Worm (Caenorhabditis elegans): ENCODE data around the gene acl-7.

Gene acl-7

ce11 chrII:12826752-12827151 is 10.5 kb upstream of the acl-7 start, which contains the start of gene Y46G5A.38:
TSS of gene Y46G5A.38 (plus strand) at chrII:12827052.
- TF ChIP-seq nhr-28 (tag; optimal IDR thresholded peaks at IDR 0.05): no peak
- no peak for TF ChIP-seq nhr-67 (tag; optimal IDR thresholded peaks at IDR 0.05)
- no peak for TF ChIP-seq fkh-2 (tag; optimal IDR thresholded peaks at IDR 0.05)
- TF ChIP-seq nhr-23 (tag; optimal IDR thresholded peaks at IDR 0.05): no peak
- no peak for TF ChIP-seq tbx-2 (tag; optimal IDR thresholded peaks at IDR 0.05)
- no peak for TF ChIP-seq lsy-12 (tag; optimal IDR thresholded peaks at IDR 0.05)

- TF ChIP-seq nhr-43 (tag; optimal IDR thresholded peaks at IDR 0.05; ENCODE audit: poor library complexity, severe bottlenecking) (no peak), lin-15B (tag; optimal IDR thresholded peaks at IDR 0.05) (no peak), tbx-2 (tag; optimal IDR thresholded peaks at IDR 0.05) (no peak), ztf-4 (tag; optimal IDR thresholded peaks at IDR 0.05) (no peak), egl-27 (tag; optimal IDR thresholded peaks at IDR 0.05) (no peak), ceh-9 (tag; optimal IDR thresholded peaks at IDR 0.05) (no peak), elt-1 (tag; optimal IDR thresholded peaks at IDR 0.05) (no peak), nhr-77 (tag; optimal IDR thresholded peaks at IDR 0.05) (no peak), ceh-16 (tag; optimal IDR thresholded peaks at IDR 0.05) (no peak), nhr-67 (tag; optimal IDR thresholded peaks at IDR 0.05) (no peak), skn-1 (tag; optimal IDR thresholded peaks at IDR 0.05) (no peak), lsy-12 (tag; optimal IDR thresholded peaks at IDR 0.05) (no peak)
Observed at ce11 chrII:12824463-12824862, 8.2 kb upstream of the acl-7 start.

ce11 chrII:12823437-12823836 is 7.2 kb upstream of the acl-7 start, which contains the start of gene Y46G5A.36:
TSS of gene Y46G5A.36 (plus strand) at chrII:12823679.
- TF ChIP-seq fkh-10 (GFP tag; optimal IDR thresholded peaks at IDR 0.05) (no peak), nhr-11 (tag; optimal IDR thresholded peaks at IDR 0.05) (no peak), elt-2 (tag; optimal IDR thresholded peaks at IDR 0.05) (peak; percentile 90), pqm-1 (tag; optimal IDR thresholded peaks at IDR 0.05) (peak; percentile 79)

- TF ChIP-seq ztf-11 (tag; optimal IDR thresholded peaks at IDR 0.05) (no peak), ceh-28 (tag; optimal IDR thresholded peaks at IDR 0.05) (no peak), jun-1 (tag; optimal IDR thresholded peaks at IDR 0.05) (no peak), zag-1 (tag; optimal IDR thresholded peaks at IDR 0.05) (no peak), skn-1 (tag; optimal IDR thresholded peaks at IDR 0.05) (no peak), nhr-237 (tag; optimal IDR thresholded peaks at IDR 0.05) (no peak), nhr-28 (tag; optimal IDR thresholded peaks at IDR 0.05) (no peak), elt-1 (tag; optimal IDR thresholded peaks at IDR 0.05) (no peak), sea-2 (GFP tag; optimal IDR thresholded peaks at IDR 0.05) (no peak), nhr-43 (tag; optimal IDR thresholded peaks at IDR 0.05; ENCODE audit: poor library complexity, severe bottlenecking) (no peak), ceh-9 (tag; optimal IDR thresholded peaks at IDR 0.05) (no peak), hmg-11 (tag; optimal IDR thresholded peaks at IDR 0.05) (no peak), fos-1 (tag; optimal IDR thresholded peaks at IDR 0.05) (no peak), ceh-16 (tag; optimal IDR thresholded peaks at IDR 0.05) (no peak)
Observed at ce11 chrII:12819979-12820378, 3.7 kb upstream of the acl-7 start.

ce11 chrII:12818488-12818887 is 2.2 kb upstream of the acl-7 start, which contains the start of gene Y46G5A.22:
TSS of gene Y46G5A.22 (minus strand) at chrII:12818588.
- TF ChIP-seq egl-5 (tag; optimal IDR thresholded peaks at IDR 0.05): no peak
- TF ChIP-seq ztf-11 (tag; optimal IDR thresholded peaks at IDR 0.05): no peak
- TF ChIP-seq zag-1 (tag; optimal IDR thresholded peaks at IDR 0.05): no peak
- TF ChIP-seq unc-62 (GFP tag; optimal IDR thresholded peaks at IDR 0.05): no peak

- no peak for TF ChIP-seq nhr-43 (tag; optimal IDR thresholded peaks at IDR 0.05; ENCODE audit: poor library complexity, severe bottlenecking)
Observed at ce11 chrII:12813253-12813652, 3.0 kb downstream of the acl-7 start.

- TF ChIP-seq pqm-1 (tag; optimal IDR thresholded peaks at IDR 0.05) (peak; percentile 5), elt-2 (tag; optimal IDR thresholded peaks at IDR 0.05) (peak; percentile 9), pha-4 (tag; optimal IDR thresholded peaks at IDR 0.05) (peak; percentile 14), ceh-9 (tag; optimal IDR thresholded peaks at IDR 0.05) (no peak)
Observed at ce11 chrII:12810709-12811108, 5.6 kb downstream of the acl-7 start, which contains the start of gene Y46G5A.20. TSS of gene Y46G5A.20 (plus strand) at chrII:12811009.

All from whole organism, L3 larva.